Fruit fly (Drosophila melanogaster) whole organism, wandering third instar larva: ENCODE measurements around the gene Acp76A.

Source experiments
- Abd-B ChIP-seq: fragments of >200 bp; optimal IDR thresholded peaks from 2 replicates; lab custom pipeline; 2017; ENCODE audit warnings: missing biosample characterization, missing genetic modification characterization
- CG32264 ChIP-seq: fragments of 200-800 bp; sonication (Bioruptor generic); optimal IDR thresholded peaks from 2 replicates; lab custom pipeline; 2016; ENCODE audit warnings: missing biosample characterization, missing genetic modification characterization
- CG9705 ChIP-seq: fragments of 200-800 bp; sonication (Bioruptor generic); optimal IDR thresholded peaks from 2 replicates; lab custom pipeline; 2018; ENCODE audit warnings: missing biosample characterization, mild to moderate bottlenecking, missing genetic modification characterization
- CrebA ChIP-seq: fragments of 200-800 bp; sonication (Bioruptor generic); optimal IDR thresholded peaks from 2 replicates; lab custom pipeline; 2016; ENCODE audit warnings: missing biosample characterization, mild to moderate bottlenecking, missing genetic modification characterization, borderline replicate concordance
- Dfd ChIP-seq: fragments of >200 bp; optimal IDR thresholded peaks from 2 replicates; lab custom pipeline; 2017; ENCODE audit warnings: missing biosample characterization, missing genetic modification characterization
- Dif ChIP-seq: fragments of 200-275, 200-300 bp; sonication (Bioruptor generic); optimal IDR thresholded peaks from 2 replicates; lab custom pipeline; 2018; ENCODE audit warnings: missing biosample characterization, missing genetic modification characterization; ENCODE audit not compliant: partially characterized antibody
- GATAd ChIP-seq: sonication (Bioruptor generic); optimal IDR thresholded peaks from 2 replicates; lab custom pipeline; 2016; ENCODE audit warnings: missing biosample characterization, missing genetic modification characterization
- HLH106 ChIP-seq: fragments of 200-800 bp; optimal IDR thresholded peaks from 3 replicates; lab custom pipeline; 2019; ENCODE audit warnings: missing biosample characterization, mild to moderate bottlenecking, missing genetic modification characterization, moderate library complexity
- Hnf4 ChIP-seq: fragments of 200-800 bp; sonication (Bioruptor generic); optimal IDR thresholded peaks from 2 replicates; lab custom pipeline; 2016; ENCODE audit warnings: missing biosample characterization, mild to moderate bottlenecking, missing genetic modification characterization
- Hr78 ChIP-seq: fragments of >200 bp; optimal IDR thresholded peaks from 2 replicates; lab custom pipeline; 2017; ENCODE audit warnings: missing biosample characterization, missing genetic modification characterization
- Hr83 ChIP-seq: fragments of 200-300 bp; sonication (Bioruptor generic); optimal IDR thresholded peaks from 2 replicates; lab custom pipeline; 2016; ENCODE audit warnings: missing biosample characterization, mild to moderate bottlenecking, missing genetic modification characterization, moderate library complexity; ENCODE audit not compliant: poor library complexity, severe bottlenecking
- Jra ChIP-seq: sonication (Bioruptor generic); optimal IDR thresholded peaks from 2 replicates; lab custom pipeline; 2016; ENCODE audit warnings: missing biosample characterization, missing genetic modification characterization
- Mio ChIP-seq: sonication (Bioruptor generic); optimal IDR thresholded peaks from 2 replicates; lab custom pipeline; 2016; ENCODE audit warnings: missing biosample characterization, missing genetic modification characterization
- Myc ChIP-seq: fragments of >200 bp; optimal IDR thresholded peaks from 2 replicates; lab custom pipeline; 2017
- N ChIP-seq: fragments of >200 bp; optimal IDR thresholded peaks from 2 replicates; lab custom pipeline; 2018; ENCODE audit warnings: missing biosample characterization, missing external identifiers, missing genetic modification characterization
- OdsH ChIP-seq: fragments of 200-800 bp; sonication (Bioruptor generic); optimal IDR thresholded peaks from 2 replicates; lab custom pipeline; 2016; ENCODE audit warnings: missing biosample characterization, mild to moderate bottlenecking, missing genetic modification characterization
- Sp1 ChIP-seq: fragments of 200-800 bp; sonication (Bioruptor generic); optimal IDR thresholded peaks from 3 replicates; lab custom pipeline; 2019; ENCODE audit warnings: missing biosample characterization, mild to moderate bottlenecking, missing genetic modification characterization, moderate library complexity
- Vsx2 ChIP-seq: fragments of 200-300, 225-300 bp; sonication (Bioruptor generic); optimal IDR thresholded peaks from 2 replicates; lab custom pipeline; 2018; ENCODE audit warnings: missing biosample characterization, missing genetic modification characterization; ENCODE audit not compliant: partially characterized antibody
- br ChIP-seq: fragments of 200-800 bp; sonication (Bioruptor generic); optimal IDR thresholded peaks from 2 replicates; lab custom pipeline; 2016; ENCODE audit warnings: missing biosample characterization, missing genetic modification characterization
- brk ChIP-seq: fragments of 200-800 bp; sonication (Bioruptor generic); optimal IDR thresholded peaks from 2 replicates; lab custom pipeline; 2016; ENCODE audit warnings: missing biosample characterization, mild to moderate bottlenecking, missing genetic modification characterization
- dl ChIP-seq, 2 experiments: fragments of 175-275, 200-275 bp in 1 of 2; fragments of 200-275 bp in 1 of 2; sonication (Bioruptor generic); optimal IDR thresholded peaks; lab custom pipeline; 2018; ENCODE audit warnings: mild to moderate bottlenecking in 2 of 2, missing biosample characterization in 2 of 2, missing genetic modification characterization in 2 of 2, moderate library complexity in 2 of 2; ENCODE audit not compliant: partially characterized antibody in 2 of 2, insufficient read depth in 1 of 2
- dmrt93B ChIP-seq: fragments of 200-800 bp; sonication (Bioruptor generic); optimal IDR thresholded peaks from 2 replicates; lab custom pipeline; 2018; ENCODE audit warnings: missing biosample characterization, mild to moderate bottlenecking, missing genetic modification characterization
- dsf ChIP-seq: sonication (Bioruptor generic); optimal IDR thresholded peaks from 2 replicates; lab custom pipeline; 2016; ENCODE audit warnings: missing biosample characterization, missing genetic modification characterization, borderline replicate concordance
- ey ChIP-seq: fragments of 200-800 bp; sonication (Bioruptor generic); optimal IDR thresholded peaks from 2 replicates; lab custom pipeline; 2016; ENCODE audit warnings: missing biosample characterization, missing genetic modification characterization
- foxo ChIP-seq, 2 experiments: fragments of 200-800 bp; sonication (Bioruptor generic); optimal IDR thresholded peaks; 2 replicates in 1 of 2; 3 replicates in 1 of 2; lab custom pipeline; 2016 to 2017; ENCODE audit warnings: missing biosample characterization in 2 of 2, missing genetic modification characterization in 2 of 2
- fru ChIP-seq: fragments of 200-800 bp; sonication (Bioruptor generic); optimal IDR thresholded peaks from 3 replicates; lab custom pipeline; 2016; ENCODE audit warnings: missing biosample characterization, mild to moderate bottlenecking, missing genetic modification characterization
- h ChIP-seq: fragments of 200-800 bp; sonication (Bioruptor generic); optimal IDR thresholded peaks from 3 replicates; lab custom pipeline; 2016; ENCODE audit warnings: missing biosample characterization, mild to moderate bottlenecking, missing genetic modification characterization
- jim ChIP-seq: fragments of 175-275, 200-325 bp; sonication (Bioruptor generic); optimal IDR thresholded peaks from 2 replicates; lab custom pipeline; 2016; ENCODE audit warnings: missing biosample characterization, mild to moderate bottlenecking, missing genetic modification characterization
- lola ChIP-seq: fragments of >200 bp; optimal IDR thresholded peaks from 2 replicates; lab custom pipeline; 2017; ENCODE audit warnings: missing biosample characterization, missing genetic modification characterization
- pan ChIP-seq: fragments of >200 bp; optimal IDR thresholded peaks from 2 replicates; lab custom pipeline; 2017
- psq ChIP-seq: fragments of 200-800 bp; sonication (Bioruptor generic); optimal IDR thresholded peaks from 3 replicates; lab custom pipeline; 2017; ENCODE audit warnings: missing biosample characterization, mild to moderate bottlenecking, missing genetic modification characterization, moderate library complexity
- rgr ChIP-seq: fragments of 200-800 bp; sonication (Bioruptor generic); optimal IDR thresholded peaks from 3 replicates; lab custom pipeline; 2016; ENCODE audit warnings: missing biosample characterization, mild to moderate bottlenecking, missing genetic modification characterization
- sage ChIP-seq: fragments of 200-800 bp; sonication (Bioruptor generic); optimal IDR thresholded peaks from 2 replicates; lab custom pipeline; 2016; ENCODE audit warnings: missing biosample characterization, mild to moderate bottlenecking, missing genetic modification characterization
- sv ChIP-seq: fragments of 200-800 bp; sonication (Bioruptor generic); optimal IDR thresholded peaks from 3 replicates; lab custom pipeline; 2016; ENCODE audit warnings: missing biosample characterization, missing genetic modification characterization
- tai ChIP-seq: sonication (Bioruptor generic); optimal IDR thresholded peaks from 2 replicates; lab custom pipeline; 2016; ENCODE audit warnings: missing biosample characterization, missing genetic modification characterization
- usp ChIP-seq: fragments of >200 bp; optimal IDR thresholded peaks from 2 replicates; lab custom pipeline; 2017; ENCODE audit warnings: missing biosample characterization, missing genetic modification characterization
- woc ChIP-seq: sonication (Bioruptor generic); optimal IDR thresholded peaks from 2 replicates; lab custom pipeline; 2016; ENCODE audit warnings: missing biosample characterization, mild to moderate bottlenecking, missing genetic modification characterization

The Acp76A gene

dm6 chr3L:19018440-19018839, 33.4 kb downstream of the Acp76A start:
- TF ChIP-seq Vsx2 (GFP tag; lab: Kevin White, UChicago) (no peak), CG32264 (GFP tag; lab: Kevin White, UChicago) (no peak), CrebA (GFP tag; lab: Kevin White, UChicago) (no peak), fru (no peak), tai (GFP tag; lab: Kevin White, UChicago) (no peak), brk (no peak), Mio (GFP tag; lab: Kevin White, UChicago) (no peak), Dfd (GFP tag; lab: Kevin White, UChicago) (no peak), rgr (no peak), dsf (GFP tag; lab: Kevin White, UChicago) (no peak), N (GFP tag; lab: Kevin White, UChicago) (no peak), woc (GFP tag; lab: Kevin White, UChicago) (no peak), GATAd (GFP tag; lab: Kevin White, UChicago) (no peak), lola (no peak), dl (GFP tag; optimal IDR thresholded peaks at IDR 0.05; lab: Kevin White, UChicago; ENCODE audit: insufficient read depth in 1 of 2, partially characterized antibody in 2 of 2) (no peak), dmrt93B (GFP tag; lab: Kevin White, UChicago) (no peak), sv (GFP tag; lab: Kevin White, UChicago) (no peak), Hr78 (GFP tag; lab: Kevin White, UChicago) (no peak), jim (GFP tag; lab: Kevin White, UChicago) (no peak), ey (GFP tag; lab: Kevin White, UChicago) (no peak)

- TF ChIP-seq Hnf4 (GFP tag; lab: Kevin White, UChicago): no peak
- no peak for TF ChIP-seq Hr83 (GFP tag; lab: Kevin White, UChicago)
- TF ChIP-seq psq: no peak
- no peak for TF ChIP-seq Myc (lab: Kevin White, UChicago)
- no peak for TF ChIP-seq pan (lab: Kevin White, UChicago)
- no peak for TF ChIP-seq Dfd (GFP tag; lab: Kevin White, UChicago)
- TF ChIP-seq lola: no peak
- TF ChIP-seq Sp1: no peak
- TF ChIP-seq N (GFP tag; lab: Kevin White, UChicago): no peak
- no peak for TF ChIP-seq CG32264 (GFP tag; lab: Kevin White, UChicago)
- no peak for TF ChIP-seq foxo (GFP tag; optimal IDR thresholded peaks at IDR 0.05; lab: Kevin White, UChicago)
- TF ChIP-seq GATAd (GFP tag; lab: Kevin White, UChicago): no peak
- TF ChIP-seq, all 38 proteins: peak for 0
These were observed 35.0 kb downstream of the Acp76A start for dm6 chr3L:19016805-19017161.

- TF ChIP-seq Jra (GFP tag; lab: Kevin White, UChicago) (no peak), lola (no peak), rgr (peak; percentile 49), dmrt93B (GFP tag; lab: Kevin White, UChicago) (no peak), pan (lab: Kevin White, UChicago) (no peak), tai (GFP tag; lab: Kevin White, UChicago) (peak; percentile 61), Mio (GFP tag; lab: Kevin White, UChicago) (no peak), h (GFP tag; lab: Kevin White, UChicago) (peak; percentile 52), OdsH (GFP tag; lab: Kevin White, UChicago) (peak; percentile 45), ey (GFP tag; lab: Kevin White, UChicago) (peak; percentile 56), psq (peak; percentile 43), Hr83 (GFP tag; lab: Kevin White, UChicago) (no peak), Vsx2 (GFP tag; lab: Kevin White, UChicago) (no peak), CrebA (GFP tag; lab: Kevin White, UChicago) (no peak), usp (GFP tag; lab: Kevin White, UChicago) (no peak), HLH106 (peak; percentile 35), CG9705 (GFP tag; lab: Kevin White, UChicago) (no peak), br (GFP tag; lab: Kevin White, UChicago) (peak; percentile 23), Myc (lab: Kevin White, UChicago) (no peak), foxo (GFP tag; optimal IDR thresholded peaks at IDR 0.05; lab: Kevin White, UChicago) (peak in 1 of 2 experiments; percentile 11), Dif (GFP tag; lab: Kevin White, UChicago) (no peak), Abd-B (GFP tag; lab: Kevin White, UChicago) (no peak), woc (GFP tag; lab: Kevin White, UChicago) (peak; percentile 40), fru (peak; percentile 40), sage (GFP tag; lab: Kevin White, UChicago) (no peak), N (GFP tag; lab: Kevin White, UChicago) (no peak), Sp1 (peak; percentile 43), sv (GFP tag; lab: Kevin White, UChicago) (no peak)
These were observed 35.6 kb downstream of the Acp76A start for dm6 chr3L:19016133-19016804.
